Fruit fly (Drosophila melanogaster) whole organism, embryonic: Measurements from ENCODE around the gene dsf.
A peak's percentile ranks its signal among the peaks of the same experiment; 100 is the strongest.

Experiments
- Awh ChIP-seq: fragments of 200-800 bp; sonication (Bioruptor generic); IDR thresholded peaks from 2 replicates; pipeline ENCODE4, ENCODE4 v1.3.6; 2022; ENCODE audit warnings: missing biosample characterization, missing genetic modification characterization
- CG10209 ChIP-seq: fragments of 200-800 bp; sonication (Bioruptor generic); optimal IDR thresholded peaks from 3 replicates; lab custom pipeline; 2017; ENCODE audit warnings: missing biosample characterization, mild to moderate bottlenecking, missing genetic modification characterization, missing genetic modification reagents
- CG12299 ChIP-seq: fragments of 200-800 bp; sonication (Bioruptor generic); optimal IDR thresholded peaks from 2 replicates; lab custom pipeline; 2018; ENCODE audit warnings: missing biosample characterization, mild to moderate bottlenecking, missing genetic modification characterization
- CG2199 ChIP-seq: fragments of 200-800 bp; sonication (Bioruptor generic); IDR thresholded peaks from 3 replicates; pipeline ENCODE4 v1.3.6; 2022; ENCODE audit warnings: missing biosample characterization, missing genetic modification characterization
- CG2875 ChIP-seq: fragments of 200-800 bp; sonication (Bioruptor generic); optimal IDR thresholded peaks from 2 replicates; lab custom pipeline; 2017; ENCODE audit warnings: missing biosample characterization, mild to moderate bottlenecking, missing genetic modification characterization, missing genetic modification reagents
- CG32767 ChIP-seq: fragments of 200-800 bp; sonication (Bioruptor generic); IDR thresholded peaks from 2 replicates; pipeline ENCODE4 v1.3.6; 2022; ENCODE audit warnings: missing biosample characterization, missing genetic modification characterization
- CG3407 ChIP-seq: fragments of 200-800 bp; sonication (Bioruptor generic); optimal IDR thresholded peaks from 2 replicates; lab custom pipeline; 2018; ENCODE audit warnings: missing biosample characterization, mild to moderate bottlenecking, missing genetic modification characterization
- CG34376 ChIP-seq: fragments of 200-800 bp; sonication (Bioruptor generic); optimal IDR thresholded peaks from 2 replicates; lab custom pipeline; 2018; ENCODE audit warnings: missing biosample characterization, mild to moderate bottlenecking, missing genetic modification characterization
- CG42726 ChIP-seq: fragments of 200-800 bp; sonication (Bioruptor generic); IDR thresholded peaks from 2 replicates; pipeline ENCODE4 v1.3.6; 2022; ENCODE audit warnings: missing biosample characterization, missing genetic modification characterization; ENCODE audit not compliant: partially characterized antibody
- CG4282 ChIP-seq: fragments of 200-800 bp; sonication (Bioruptor generic); optimal IDR thresholded peaks from 2 replicates; lab custom pipeline; 2016; ENCODE audit warnings: missing biosample characterization, missing genetic modification characterization
- CG5953 ChIP-seq: fragments of 200-800 bp; sonication (Bioruptor generic); IDR thresholded peaks from 2 replicates; pipeline ENCODE4 v1.3.6; 2022; ENCODE audit warnings: missing biosample characterization, missing genetic modification characterization
- CG6791 ChIP-seq: fragments of 200-800 bp; sonication (Bioruptor generic); IDR thresholded peaks from 3 replicates; pipeline ENCODE4 v1.3.6; 2022; ENCODE audit warnings: missing biosample characterization, missing genetic modification characterization; ENCODE audit not compliant: partially characterized antibody
- CG7786 ChIP-seq: fragments of 200-800 bp; sonication (Bioruptor generic); optimal IDR thresholded peaks from 2 replicates; lab custom pipeline; 2016; ENCODE audit warnings: missing biosample characterization, missing genetic modification characterization
- CG7987 ChIP-seq: fragments of 200-800 bp; sonication (Bioruptor generic); optimal IDR thresholded peaks from 2 replicates; lab custom pipeline; 2018; ENCODE audit warnings: missing biosample characterization, mild to moderate bottlenecking, missing genetic modification characterization, moderate library complexity
- CG8478 ChIP-seq: fragments of >200 bp; optimal IDR thresholded peaks from 2 replicates; lab custom pipeline; 2018
- CG9817 ChIP-seq: fragments of 200-800 bp; sonication (Bioruptor generic); optimal IDR thresholded peaks from 2 replicates; lab custom pipeline; 2018; ENCODE audit warnings: missing biosample characterization, mild to moderate bottlenecking, missing genetic modification characterization, moderate library complexity
- CkIIα-i1 ChIP-seq: fragments of 200-800 bp; sonication (Bioruptor generic); IDR thresholded peaks from 2 replicates; pipeline ENCODE4 v1.3.6; 2022; ENCODE audit warnings: missing biosample characterization, missing genetic modification characterization
- Dip2 ChIP-seq: fragments of 200-800 bp; sonication (Bioruptor generic); IDR thresholded peaks from 2 replicates; pipeline ENCODE4 v1.3.6; 2022; ENCODE audit warnings: missing biosample characterization, missing genetic modification characterization
- ERR ChIP-seq: fragments of 200-800 bp; sonication (Bioruptor generic); optimal IDR thresholded peaks from 2 replicates; lab custom pipeline; 2016; ENCODE audit warnings: missing biosample characterization, missing genetic modification characterization
- Eip74EF ChIP-seq, 2 experiments: fragments of 200-800 bp in 1 of 2; fragments of >200 bp in 1 of 2; sonication (Bioruptor generic) in 1 of 2; optimal IDR thresholded peaks; 2 replicates each; lab custom pipeline; 2017 to 2019; ENCODE audit warnings: missing biosample characterization in 2 of 2, missing genetic modification characterization in 2 of 2, mild to moderate bottlenecking in 1 of 2, moderate library complexity in 1 of 2
- H2.0 ChIP-seq: fragments of 200-800 bp; sonication (Bioruptor generic); IDR thresholded peaks from 2 replicates; pipeline ENCODE4 v1.3.6; 2022; ENCODE audit warnings: missing biosample characterization, missing genetic modification characterization
- HmgZ ChIP-seq: fragments of 200-800 bp; sonication (Bioruptor generic); optimal IDR thresholded peaks from 2 replicates; lab custom pipeline; 2018; ENCODE audit warnings: missing biosample characterization, mild to moderate bottlenecking, missing genetic modification characterization
- Mad ChIP-seq: fragments of 200-800 bp; sonication (Bioruptor generic); optimal IDR thresholded peaks from 2 replicates; lab custom pipeline; 2016; ENCODE audit warnings: missing biosample characterization, missing genetic modification characterization
- Med ChIP-seq: fragments of 200-800 bp; sonication (Bioruptor generic); peaks from one replicate; lab custom pipeline; 2016; ENCODE audit warnings: missing biosample characterization, missing genetic modification characterization, mild to moderate bottlenecking, inconsistent platforms, moderate library complexity
- Rx ChIP-seq: fragments of 200-800 bp; sonication (Bioruptor generic); IDR thresholded peaks from 2 replicates; pipeline ENCODE4 v1.3.6; 2022; ENCODE audit warnings: missing biosample characterization, missing genetic modification characterization
- Side ChIP-seq: fragments of 200-800 bp; sonication (Bioruptor generic); optimal IDR thresholded peaks from 2 replicates; lab custom pipeline; 2016; ENCODE audit warnings: missing biosample characterization, missing genetic modification characterization
- Six4 ChIP-seq: fragments of 200-800 bp; sonication (Bioruptor generic); optimal IDR thresholded peaks from 2 replicates; lab custom pipeline; 2016; ENCODE audit warnings: missing biosample characterization, missing genetic modification characterization
- Ssrp ChIP-seq: fragments of 200-800 bp; sonication (Bioruptor generic); optimal IDR thresholded peaks from 2 replicates; lab custom pipeline; 2018; ENCODE audit warnings: missing biosample characterization, mild to moderate bottlenecking, missing genetic modification characterization, moderate library complexity
- az2 ChIP-seq: fragments of 200-800 bp; sonication (Bioruptor generic); optimal IDR thresholded peaks from 3 replicates; lab custom pipeline; 2016; ENCODE audit warnings: missing biosample characterization, missing genetic modification characterization
- chinmo ChIP-seq: fragments of 200-800 bp; sonication (Bioruptor generic); IDR thresholded peaks from 4 replicates; pipeline ENCODE4 v1.3.6; 2022; ENCODE audit warnings: missing biosample characterization, missing genetic modification characterization; ENCODE audit not compliant: partially characterized antibody
- chn ChIP-seq: fragments of 200-800 bp; sonication (Bioruptor generic); optimal IDR thresholded peaks from 2 replicates; lab custom pipeline; 2016; ENCODE audit warnings: missing biosample characterization, missing genetic modification characterization
- ci ChIP-seq: fragments of 200-800 bp; sonication (Bioruptor generic); IDR thresholded peaks from 3 replicates; pipeline ENCODE4 v1.3.6; 2022; ENCODE audit warnings: missing biosample characterization, missing genetic modification characterization
- cwo ChIP-seq: fragments of 200-800 bp; sonication (Bioruptor generic); optimal IDR thresholded peaks from 3 replicates; lab custom pipeline; 2017; ENCODE audit warnings: missing biosample characterization, missing genetic modification characterization, mild to moderate bottlenecking, moderate library complexity, missing genetic modification reagents
- dysf ChIP-seq: fragments of 200-800 bp; sonication (Bioruptor generic); IDR thresholded peaks from 3 replicates; pipeline ENCODE4 v1.3.6; 2022; ENCODE audit warnings: missing biosample characterization, missing genetic modification characterization
- exex ChIP-seq: fragments of 200-800 bp; sonication (Bioruptor generic); optimal IDR thresholded peaks from 4 replicates; lab custom pipeline; 2018; ENCODE audit warnings: missing biosample characterization, mild to moderate bottlenecking, missing genetic modification characterization, moderate library complexity
- ftz-f1 ChIP-seq: fragments of 200-800 bp; sonication (Bioruptor generic); optimal IDR thresholded peaks from 2 replicates; lab custom pipeline; 2016; ENCODE audit warnings: missing biosample characterization, missing genetic modification characterization
- gcm ChIP-seq: fragments of 200-800 bp; sonication (Bioruptor generic); optimal IDR thresholded peaks from 2 replicates; lab custom pipeline; 2019; ENCODE audit warnings: missing biosample characterization, mild to moderate bottlenecking, missing genetic modification characterization, moderate library complexity
- gfzf ChIP-seq: fragments of 200-800 bp; sonication (Bioruptor generic); optimal IDR thresholded peaks from 2 replicates; lab custom pipeline; 2016; ENCODE audit warnings: missing biosample characterization, mild to moderate bottlenecking, missing genetic modification characterization, moderate library complexity
- grn ChIP-seq: fragments of 200-800 bp; sonication (Bioruptor generic); optimal IDR thresholded peaks from 3 replicates; lab custom pipeline; 2017; ENCODE audit warnings: missing biosample characterization, missing genetic modification characterization
- hbn ChIP-seq: fragments of 200-800 bp; sonication (Bioruptor generic); IDR thresholded peaks from 2 replicates; pipeline ENCODE4 v1.3.6; 2022; ENCODE audit warnings: missing biosample characterization, missing genetic modification characterization; ENCODE audit not compliant: partially characterized antibody
- inv ChIP-seq: fragments of 200-800 bp; sonication (Bioruptor generic); IDR thresholded peaks from 2 replicates; pipeline ENCODE4 v1.3.6; 2022; ENCODE audit warnings: missing biosample characterization, missing genetic modification characterization; ENCODE audit not compliant: partially characterized antibody
- ken ChIP-seq: fragments of 200-800 bp; sonication (Bioruptor generic); IDR thresholded peaks from 3 replicates; pipeline ENCODE4 v1.3.6; 2022; ENCODE audit warnings: missing biosample characterization, missing genetic modification characterization
- lab ChIP-seq: fragments of 200-800 bp; sonication (Bioruptor generic); optimal IDR thresholded peaks from 3 replicates; lab custom pipeline; 2017; ENCODE audit warnings: missing biosample characterization, missing genetic modification characterization, mild to moderate bottlenecking, moderate library complexity, missing genetic modification reagents
- mirr ChIP-seq: fragments of 200-800 bp; sonication (Bioruptor generic); optimal IDR thresholded peaks from 3 replicates; lab custom pipeline; 2018; ENCODE audit warnings: missing biosample characterization, mild to moderate bottlenecking, missing genetic modification characterization
- peb ChIP-seq: fragments of 200-800 bp; sonication (Bioruptor generic); IDR thresholded peaks from 2 replicates; pipeline ENCODE4 v1.3.6; 2022; ENCODE audit warnings: missing biosample characterization, missing genetic modification characterization
- rib ChIP-seq: fragments of 200-800 bp; sonication (Bioruptor generic); IDR thresholded peaks from 2 replicates; pipeline ENCODE4 v1.3.6; 2022; ENCODE audit warnings: missing biosample characterization, missing genetic modification characterization
- sens ChIP-seq: fragments of 200-800 bp; sonication (Bioruptor generic); peaks from one replicate; lab custom pipeline; 2016; ENCODE audit warnings: missing biosample characterization, missing genetic modification characterization
- sqz ChIP-seq: fragments of 200-800 bp; sonication (Bioruptor generic); optimal IDR thresholded peaks from 3 replicates; lab custom pipeline; 2018; ENCODE audit warnings: missing biosample characterization, mild to moderate bottlenecking, missing genetic modification characterization
- tgo ChIP-seq: fragments of 200-800 bp; sonication (Bioruptor generic); IDR thresholded peaks from 3 replicates; pipeline ENCODE4 v1.3.6; 2022; ENCODE audit warnings: missing biosample characterization, missing genetic modification characterization

dsf gene

dm6 chr2L:5945651-5946547, 20.2 kb downstream of the dsf start:
- peak; percentile 84 for TF ChIP-seq exex (tag; lab: Kevin White, UChicago)
- TF ChIP-seq lab (GFP tag; lab: Kevin White, UChicago): no peak
- TF ChIP-seq sqz: no peak
- TF ChIP-seq CG34376 (GFP tag; lab: Kevin White, UChicago): peak; percentile 46
- TF ChIP-seq CG9817: no peak
- no peak for TF ChIP-seq ci (GFP tag; lab: Robert Waterston, UW)
- TF ChIP-seq Ssrp (tag; lab: Kevin White, UChicago): no peak
- 0 out of 3 replicates have a peak, but pooled peaks have one; percentile 34 for TF ChIP-seq CG2199 (GFP tag; lab: Robert Waterston, UW)
- TF ChIP-seq CG5953 (GFP tag; lab: Robert Waterston, UW): no peak
- no peak for TF ChIP-seq gcm
- TF ChIP-seq ERR (GFP tag; lab: Kevin White, UChicago): peak; percentile 94
- peak; percentile 43 for TF ChIP-seq CG8478 (lab: Kevin White, UChicago)
- TF ChIP-seq hbn: no peak
- TF ChIP-seq mirr (GFP tag; lab: Kevin White, UChicago): peak; percentile 44
- TF ChIP-seq cwo (GFP tag; lab: Kevin White, UChicago): peak; percentile 95
- TF ChIP-seq CG10209 (GFP tag; lab: Kevin White, UChicago): no peak
- no peak for TF ChIP-seq Awh (GFP tag; lab: Robert Waterston, UW)
- no peak for TF ChIP-seq CG12299
- TF ChIP-seq Dip2 (GFP tag; lab: Robert Waterston, UW): no peak
- TF ChIP-seq az2 (GFP tag; lab: Kevin White, UChicago): no peak
- no peak for TF ChIP-seq H2.0 (GFP tag; lab: Robert Waterston, UW)
- TF ChIP-seq grn (GFP tag; lab: Kevin White, UChicago): peak; percentile 88
- no peak for TF ChIP-seq CG7786 (GFP tag; lab: Kevin White, UChicago)
- TF ChIP-seq CG32767 (GFP tag; lab: Robert Waterston, UW): no peak
- no peak for TF ChIP-seq CG2875
- TF ChIP-seq ftz-f1: peak; percentile 81
- TF ChIP-seq tgo (GFP tag; lab: Robert Waterston, UW): 0 out of 3 replicates have a peak, but pooled peaks have one; percentile 18
- no peak for TF ChIP-seq Rx (GFP tag; lab: Robert Waterston, UW)
- no peak for TF ChIP-seq CG3407 (GFP tag; lab: Kevin White, UChicago)
- TF ChIP-seq CG42726: no peak
- no peak for TF ChIP-seq CG4282 (GFP tag; lab: Kevin White, UChicago)
- TF ChIP-seq chn: no peak
- no peak for TF ChIP-seq Side (GFP tag; lab: Kevin White, UChicago)
- no peak for TF ChIP-seq rib (GFP tag; lab: Robert Waterston, UW)
- peak; percentile 8 for TF ChIP-seq sens
- no peak for TF ChIP-seq Six4
- no peak for TF ChIP-seq CkIIα-i1 (GFP tag; lab: Robert Waterston, UW)
- TF ChIP-seq Med: peak; percentile 84
- TF ChIP-seq gfzf (GFP tag; lab: Kevin White, UChicago): no peak
- TF ChIP-seq peb (GFP tag; lab: Robert Waterston, UW): no peak
- peak; percentile 75; the same call in 3 of the 4 replicates for TF ChIP-seq chinmo (GFP tag; lab: Robert Waterston, UW)
- no peak for TF ChIP-seq HmgZ (tag; lab: Kevin White, UChicago)
- peak; percentile 61 to 85 for TF ChIP-seq Eip74EF (GFP tag; optimal IDR thresholded peaks at IDR 0.05; lab: Kevin White, UChicago)
- 0 out of 3 replicates have a peak, but pooled peaks have one; percentile 4 for TF ChIP-seq ken (GFP tag; lab: Robert Waterston, UW)
- TF ChIP-seq dysf (GFP tag; lab: Robert Waterston, UW): 0 out of 3 replicates have a peak, but pooled peaks have one; percentile 54
- no peak for TF ChIP-seq inv
- TF ChIP-seq CG6791 (GFP tag; lab: Robert Waterston, UW): 0 out of 3 replicates have a peak, but pooled peaks have one; percentile 10
- TF ChIP-seq CG7987: peak; percentile 74
- TF ChIP-seq Mad (GFP tag; lab: Kevin White, UChicago): no peak
